Fruit fly (Drosophila melanogaster) whole organism, prepupa: ENCODE measurements around the gene CG34303.

Experiments used
- Blimp-1 ChIP-seq: fragments of 200-800 bp; sonication (Bioruptor generic); optimal IDR thresholded peaks from 3 replicates; lab custom pipeline; 2017; ENCODE audit warnings: missing biosample characterization, missing genetic modification characterization, mild to moderate bottlenecking, moderate library complexity, missing genetic modification reagents
- CG10669 ChIP-seq: fragments of 200-800 bp; sonication (Bioruptor generic); optimal IDR thresholded peaks from 3 replicates; lab custom pipeline; 2018; ENCODE audit warnings: missing biosample characterization, mild to moderate bottlenecking, missing genetic modification characterization, moderate library complexity
- CG1621 ChIP-seq: fragments of 200-800 bp; sonication (Bioruptor generic); optimal IDR thresholded peaks from 3 replicates; lab custom pipeline; 2018; ENCODE audit warnings: missing biosample characterization, mild to moderate bottlenecking, missing genetic modification characterization
- CG16779 ChIP-seq: fragments of 200-800 bp; sonication (Bioruptor generic); optimal IDR thresholded peaks from 3 replicates; lab custom pipeline; 2017; ENCODE audit warnings: missing biosample characterization, mild to moderate bottlenecking, missing genetic modification characterization
- CG3032 ChIP-seq: fragments of 200-800 bp; optimal IDR thresholded peaks from 2 replicates; lab custom pipeline; 2019; ENCODE audit warnings: missing biosample characterization, mild to moderate bottlenecking, missing genetic modification characterization, moderate library complexity
- CG31627 ChIP-seq: fragments of 200-800 bp; sonication (Bioruptor generic); optimal IDR thresholded peaks from 3 replicates; lab custom pipeline; 2016; ENCODE audit warnings: missing biosample characterization, missing genetic modification characterization
- CG32006 ChIP-seq: fragments of 200-800 bp; sonication (Bioruptor generic); optimal IDR thresholded peaks from 3 replicates; lab custom pipeline; 2017; ENCODE audit warnings: missing biosample characterization, mild to moderate bottlenecking, missing genetic modification characterization
- CG4318 ChIP-seq: fragments of 200-800 bp; sonication (Bioruptor generic); optimal IDR thresholded peaks from 3 replicates; lab custom pipeline; 2017; ENCODE audit warnings: missing biosample characterization, mild to moderate bottlenecking, missing genetic modification characterization
- CG6163 ChIP-seq: fragments of 200-800 bp; sonication (Bioruptor generic); IDR thresholded peaks from 3 replicates; pipeline ENCODE4 v1.3.6; 2022; ENCODE audit warnings: missing biosample characterization, missing genetic modification characterization
- CG6276 ChIP-seq: fragments of 200-800 bp; sonication (Bioruptor generic); optimal IDR thresholded peaks from 2 replicates; lab custom pipeline; 2017; ENCODE audit warnings: missing biosample characterization, mild to moderate bottlenecking, missing genetic modification characterization
- CG6808 ChIP-seq: fragments of 200-800 bp; sonication (Bioruptor generic); optimal IDR thresholded peaks from 3 replicates; lab custom pipeline; 2017; ENCODE audit warnings: missing biosample characterization, missing genetic modification characterization, mild to moderate bottlenecking, moderate library complexity, missing genetic modification reagents
- CG6854 ChIP-seq: fragments of 200-800 bp; sonication (Bioruptor generic); optimal IDR thresholded peaks from 2 replicates; lab custom pipeline; 2017; ENCODE audit warnings: missing biosample characterization, mild to moderate bottlenecking, missing genetic modification characterization
- CG7368 ChIP-seq: fragments of 200-800 bp; sonication (Bioruptor generic); optimal IDR thresholded peaks from 3 replicates; lab custom pipeline; 2016; ENCODE audit warnings: missing biosample characterization, missing genetic modification characterization
- CG8119 ChIP-seq: fragments of 200-800 bp; sonication (Bioruptor generic); IDR thresholded peaks from 3 replicates; pipeline ENCODE4 v1.3.6; 2022; ENCODE audit warnings: missing biosample characterization, missing genetic modification characterization
- CG8319 ChIP-seq: fragments of 200-800 bp; sonication (Bioruptor generic); optimal IDR thresholded peaks from 3 replicates; lab custom pipeline; 2016; ENCODE audit warnings: missing biosample characterization, missing genetic modification characterization
- CG8632 ChIP-seq: fragments of 200-800 bp; sonication (Bioruptor generic); optimal IDR thresholded peaks from 3 replicates; lab custom pipeline; 2016; ENCODE audit warnings: missing biosample characterization, missing genetic modification characterization
- Eip78C ChIP-seq: fragments of 200-800 bp; sonication (Bioruptor generic); peaks from one replicate; lab custom pipeline; 2016; ENCODE audit warnings: missing biosample characterization, missing genetic modification characterization
- Eip93F ChIP-seq: fragments of 200-800 bp; sonication (Bioruptor generic); optimal IDR thresholded peaks from 2 replicates; lab custom pipeline; 2016; ENCODE audit warnings: missing biosample characterization, mild to moderate bottlenecking, missing genetic modification characterization
- Ets96B ChIP-seq: fragments of 200-800 bp; optimal IDR thresholded peaks from 2 replicates; lab custom pipeline; 2019; ENCODE audit warnings: missing biosample characterization, mild to moderate bottlenecking, missing genetic modification characterization, moderate library complexity
- Hr38 ChIP-seq: sonication (Bioruptor generic); optimal IDR thresholded peaks from 2 replicates; lab custom pipeline; 2016; ENCODE audit warnings: missing biosample characterization, missing genetic modification characterization
- Hr4 ChIP-seq: fragments of 200-800 bp; sonication (Bioruptor generic); optimal IDR thresholded peaks from 3 replicates; lab custom pipeline; 2016; ENCODE audit warnings: missing biosample characterization, missing genetic modification characterization
- Lpt ChIP-seq: fragments of 200-800 bp; sonication (Bioruptor generic); optimal IDR thresholded peaks from 3 replicates; lab custom pipeline; 2016; ENCODE audit warnings: missing biosample characterization, missing genetic modification characterization
- OdsH ChIP-seq: fragments of 200-800 bp; sonication (Bioruptor generic); optimal IDR thresholded peaks from 3 replicates; lab custom pipeline; 2016; ENCODE audit warnings: missing biosample characterization, missing genetic modification characterization
- Sox102F ChIP-seq: fragments of 200-800 bp; sonication (Bioruptor generic); optimal IDR thresholded peaks from 2 replicates; lab custom pipeline; 2016; ENCODE audit warnings: missing biosample characterization, mild to moderate bottlenecking, missing genetic modification characterization
- Sox14 ChIP-seq: fragments of 200-800 bp; sonication (Bioruptor generic); optimal IDR thresholded peaks from 3 replicates; lab custom pipeline; 2016; ENCODE audit warnings: missing biosample characterization, missing genetic modification characterization
- Sox15 ChIP-seq: fragments of 200-800 bp; sonication (Bioruptor generic); optimal IDR thresholded peaks from 3 replicates; lab custom pipeline; 2016; ENCODE audit warnings: missing biosample characterization, missing genetic modification characterization
- dac ChIP-seq: fragments of 200-800 bp; sonication (Bioruptor generic); optimal IDR thresholded peaks from 2 replicates; lab custom pipeline; 2017; ENCODE audit warnings: missing biosample characterization, mild to moderate bottlenecking, missing genetic modification characterization
- dsx ChIP-seq: fragments of 200-800 bp; optimal IDR thresholded peaks from 3 replicates; lab custom pipeline; 2019; ENCODE audit warnings: missing biosample characterization, mild to moderate bottlenecking, missing genetic modification characterization, moderate library complexity; ENCODE audit not compliant: poor library complexity, severe bottlenecking
- eg ChIP-seq: fragments of 200-800 bp; sonication (Bioruptor generic); IDR thresholded peaks from 3 replicates; pipeline ENCODE4 v1.3.6; 2022; ENCODE audit warnings: missing biosample characterization, missing genetic modification characterization
- fd59A ChIP-seq: fragments of 200-800 bp; sonication (Bioruptor generic); optimal IDR thresholded peaks from 2 replicates; lab custom pipeline; 2017; ENCODE audit warnings: missing biosample characterization, mild to moderate bottlenecking, missing genetic modification characterization, missing genetic modification reagents
- fd85E ChIP-seq: fragments of 200-800 bp; sonication (Bioruptor generic); optimal IDR thresholded peaks from 3 replicates; lab custom pipeline; 2016; ENCODE audit warnings: missing biosample characterization, missing genetic modification characterization
- fkh ChIP-seq: fragments of 200-800 bp; sonication (Bioruptor generic); optimal IDR thresholded peaks from 3 replicates; lab custom pipeline; 2017; ENCODE audit warnings: missing biosample characterization, mild to moderate bottlenecking, missing genetic modification characterization, moderate library complexity
- salr ChIP-seq, 2 experiments: fragments of 200-800 bp; sonication (Bioruptor generic); optimal IDR thresholded peaks; 3 replicates each; lab custom pipeline; 2016 to 2018; ENCODE audit warnings: missing biosample characterization in 2 of 2, missing genetic modification characterization in 2 of 2, mild to moderate bottlenecking in 1 of 2
- spab ChIP-seq: fragments of 200-800 bp; sonication (Bioruptor generic); optimal IDR thresholded peaks from 2 replicates; lab custom pipeline; 2017; ENCODE audit warnings: missing biosample characterization, mild to moderate bottlenecking, missing genetic modification characterization, missing genetic modification reagents
- svp ChIP-seq: fragments of 200-800 bp; sonication (Bioruptor generic); peaks from one replicate; lab custom pipeline; 2016; ENCODE audit warnings: missing biosample characterization, missing genetic modification characterization
- topi ChIP-seq: fragments of 200-800 bp; sonication (Bioruptor generic); optimal IDR thresholded peaks from 3 replicates; lab custom pipeline; 2016; ENCODE audit warnings: missing biosample characterization, missing genetic modification characterization

Gene CG34303

dm6 chr3R:10149667-10150398 is 1.8 kb downstream of the CG34303 start:
- no peak for TF ChIP-seq dac (GFP tag; lab: Kevin White, UChicago)
- TF ChIP-seq spab (GFP tag; lab: Kevin White, UChicago), result no peak
- TF ChIP-seq CG1621 (tag; lab: Kevin White, UChicago), result no peak
- TF ChIP-seq svp (GFP tag; lab: Kevin White, UChicago), result peak; percentile 33
- peak; percentile 71 for TF ChIP-seq CG32006 (GFP tag; lab: Kevin White, UChicago)
- TF ChIP-seq Hr4 (GFP tag; lab: Kevin White, UChicago), result peak; percentile 56
- TF ChIP-seq Blimp-1 (GFP tag; lab: Kevin White, UChicago), result peak; percentile 78
- TF ChIP-seq CG16779 (tag; lab: Kevin White, UChicago), result no peak
- no peak for TF ChIP-seq CG8319 (GFP tag; lab: Kevin White, UChicago)
- TF ChIP-seq Sox102F, result no peak
- no peak for TF ChIP-seq OdsH (GFP tag; lab: Kevin White, UChicago)
- no peak for TF ChIP-seq salr (GFP tag; optimal IDR thresholded peaks at IDR 0.05; lab: Kevin White, UChicago)
- no peak for TF ChIP-seq Ets96B (tag; lab: Kevin White, UChicago)
- TF ChIP-seq CG6854 (GFP tag; lab: Kevin White, UChicago), result no peak
- no peak for TF ChIP-seq Sox14 (GFP tag; lab: Kevin White, UChicago)
- TF ChIP-seq Eip93F, result no peak
- TF ChIP-seq CG31627 (GFP tag; lab: Kevin White, UChicago), result no peak
- no peak for TF ChIP-seq Sox15 (GFP tag; lab: Kevin White, UChicago)
- no peak for TF ChIP-seq CG10669 (GFP tag; lab: Kevin White, UChicago)
- TF ChIP-seq CG6163 (GFP tag; lab: Robert Waterston, UW), result 0 out of 3 replicates have a peak, but pooled peaks have one; percentile 22
- peak; percentile 41 for TF ChIP-seq Eip78C (GFP tag; lab: Kevin White, UChicago)
- TF ChIP-seq CG4318 (GFP tag; lab: Kevin White, UChicago), result peak; percentile 58
- TF ChIP-seq CG8632, result no peak
- TF ChIP-seq fd59A, result no peak
- TF ChIP-seq fkh (GFP tag; lab: Kevin White, UChicago), result no peak
- TF ChIP-seq Lpt (GFP tag; lab: Kevin White, UChicago), result no peak
- TF ChIP-seq Hr38 (GFP tag; lab: Kevin White, UChicago), result no peak
- TF ChIP-seq eg (GFP tag; lab: Robert Waterston, UW), result 0 out of 3 replicates have a peak, but pooled peaks have one; percentile 17
- no peak for TF ChIP-seq CG8119 (GFP tag; lab: Robert Waterston, UW)
- no peak for TF ChIP-seq fd85E (GFP tag; lab: Kevin White, UChicago)
- no peak for TF ChIP-seq CG3032 (tag; lab: Kevin White, UChicago)
- peak; percentile 32 for TF ChIP-seq CG6276 (GFP tag; lab: Kevin White, UChicago)
- TF ChIP-seq topi (GFP tag; lab: Kevin White, UChicago), result no peak

dm6 chr3R:10148376-10148887 is 3.2 kb downstream of the CG34303 start:
- peak; percentile 81 for TF ChIP-seq dsx (GFP tag; lab: Kevin White, UChicago)
- no peak for TF ChIP-seq OdsH (GFP tag; lab: Kevin White, UChicago)
- TF ChIP-seq CG7368, result no peak
- TF ChIP-seq CG6808 (GFP tag; lab: Kevin White, UChicago), result peak; percentile 16
- TF ChIP-seq Hr38 (GFP tag; lab: Kevin White, UChicago), result no peak
- no peak for TF ChIP-seq CG3032 (tag; lab: Kevin White, UChicago)

- TF ChIP-seq svp (GFP tag; lab: Kevin White, UChicago) (no peak), Eip78C (GFP tag; lab: Kevin White, UChicago) (peak; percentile 29)
- TF ChIP-seq, all 60 proteins: peak for 1
Observed at dm6 chr3R:10147176-10147575, 4.5 kb downstream of the CG34303 start.
